Worm (Caenorhabditis elegans): ENCODE data around the gene nhr-18.

DNA sequence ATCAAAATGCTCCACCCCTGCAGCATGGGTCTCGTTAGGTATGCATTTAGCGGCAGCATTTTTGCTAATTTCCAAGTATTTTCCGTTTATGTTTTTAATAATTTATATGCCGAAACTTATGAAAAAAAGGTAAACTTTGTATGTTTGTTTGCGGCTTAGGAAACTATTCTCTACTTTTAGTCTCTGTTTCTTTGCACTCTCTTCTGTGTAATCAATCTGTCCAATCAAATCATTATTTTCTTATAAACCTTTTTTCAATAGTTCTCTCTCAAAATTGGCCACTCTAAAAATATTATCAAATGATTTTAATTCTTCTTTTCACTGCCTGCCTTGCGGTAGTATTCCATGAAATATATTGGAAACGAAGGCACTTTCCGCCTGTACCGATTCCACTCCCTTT is 11.0 kb downstream of the nhr-18 start:
- TF ChIP-seq F10B5.3 (tag; optimal IDR thresholded peaks at IDR 0.05), result no peak
- no peak for TF ChIP-seq ZK546.5 (tag; optimal IDR thresholded peaks at IDR 0.05)
- TF ChIP-seq pha-4 (GFP tag; IDR thresholded peaks at IDR 0.05), result no peak
- no peak for TF ChIP-seq pha-4 (tag; optimal IDR thresholded peaks at IDR 0.05)
- TF ChIP-seq nhr-11 (tag; optimal IDR thresholded peaks at IDR 0.05), result no peak
- TF ChIP-seq tra-1 (GFP tag; IDR thresholded peaks at IDR 0.05), result no peak
- TF ChIP-seq nhr-102 (tag; optimal IDR thresholded peaks at IDR 0.05), result no peak
